Fruit fly (Drosophila melanogaster) whole organism, embryonic: ENCODE measurements around the gene CG43760.

Experiments
- Asciz ChIP-seq: fragments of 200-800 bp; sonication (Bioruptor generic); optimal IDR thresholded peaks from 2 replicates; lab custom pipeline; 2017; ENCODE audit warnings: missing biosample characterization, mild to moderate bottlenecking, missing genetic modification characterization, missing genetic modification reagents
- CTCF ChIP-seq: fragments of 200-800 bp; sonication (Bioruptor generic); optimal IDR thresholded peaks from 2 replicates; lab custom pipeline; 2017; ENCODE audit warnings: missing biosample characterization, mild to moderate bottlenecking, missing genetic modification characterization, moderate library complexity
- HLHmδ ChIP-seq: fragments of 200-800 bp; sonication (Bioruptor generic); optimal IDR thresholded peaks from 2 replicates; lab custom pipeline; 2018; ENCODE audit warnings: missing biosample characterization, mild to moderate bottlenecking, missing genetic modification characterization, moderate library complexity
- Sry-δ ChIP-seq: fragments of 200-800 bp; sonication (Bioruptor generic); optimal IDR thresholded peaks from 2 replicates; lab custom pipeline; 2016; ENCODE audit warnings: missing biosample characterization, missing genetic modification characterization

- TF ChIP-seq CTCF (GFP tag; lab: Kevin White, UChicago) (no peak), Sry-δ (no peak), HLHmδ (GFP tag; lab: Kevin White, UChicago) (no peak), Asciz (GFP tag; lab: Kevin White, UChicago) (no peak)
Measured at dm6 chr2L:15742976-15743375, 33.7 kb downstream of the CG43760 start.
